Worm (Caenorhabditis elegans): ENCODE data around the gene C48B4.3.
A peak's percentile ranks its signal among the peaks of the same experiment; 100 is the strongest.

C48B4.3 gene

ce11 chrIII:9629855-9630254, 47.7 kb upstream of the C48B4.3 start, which contains the start of gene rpac-19 (continued):
- TF ChIP-seq R02D3.7 (tag; optimal IDR thresholded peaks at IDR 0.05) (no peak), pha-4 (GFP tag; IDR thresholded peaks at IDR 0.05) (peak; percentile 81), pha-4 (tag; optimal IDR thresholded peaks at IDR 0.05) (no peak), Y5F2A.4 (GFP tag; optimal IDR thresholded peaks at IDR 0.05) (no peak), tag-97 (GFP tag; IDR thresholded peaks at IDR 0.05) (no peak), hlh-11 (tag; optimal IDR thresholded peaks at IDR 0.05) (no peak), Y48G9A.11 (GFP tag; IDR thresholded peaks at IDR 0.05) (0 out of 2 replicates have a peak, but pooled peaks have one; percentile 24), F37D6.2 (tag; optimal IDR thresholded peaks at IDR 0.05) (peak; percentile 14), nhr-48 (tag; optimal IDR thresholded peaks at IDR 0.05) (peak; percentile 65), daf-16 (GFP tag; optimal IDR thresholded peaks at IDR 0.05) (peak; percentile 9 to 56), daf-16 (tag; optimal IDR thresholded peaks at IDR 0.05) (peak; percentile 97), T20F7.1 (GFP tag; optimal IDR thresholded peaks at IDR 0.05) (peak; percentile 70), egl-43 (GFP tag; IDR thresholded peaks at IDR 0.05) (0 out of 2 replicates have a peak, but pooled peaks have one; percentile 43), lim-7 (GFP tag; IDR thresholded peaks at IDR 0.05) (no peak), nhr-42 (GFP tag; IDR thresholded peaks at IDR 0.05) (peak; percentile 38; the same call in 1 of the 2 replicates)

- TF ChIP-seq nhr-28 (tag; optimal IDR thresholded peaks at IDR 0.05) = no peak
- no peak for TF ChIP-seq dmd-8 (GFP tag; IDR thresholded peaks at IDR 0.05)
- TF ChIP-seq T26A8.4 (GFP tag; IDR thresholded peaks at IDR 0.05) = no peak
- no peak for TF ChIP-seq ZK546.5 (tag; optimal IDR thresholded peaks at IDR 0.05)
- TF ChIP-seq hlh-30 (tag; optimal IDR thresholded peaks at IDR 0.05; ENCODE audit: insufficient read depth) = no peak
- TF ChIP-seq php-3 (GFP tag; IDR thresholded peaks at IDR 0.05) = no peak
- no peak for TF ChIP-seq ztf-11 (tag; optimal IDR thresholded peaks at IDR 0.05)
- no peak for TF ChIP-seq saeg-2 (GFP tag; IDR thresholded peaks at IDR 0.05)
- TF ChIP-seq lin-29 (GFP tag; IDR thresholded peaks at IDR 0.05) = no peak
- no peak for TF ChIP-seq F37D6.2 (tag; optimal IDR thresholded peaks at IDR 0.05)
- no peak for TF ChIP-seq nhr-111 (GFP tag; optimal IDR thresholded peaks at IDR 0.05)
- no peak for TF ChIP-seq skn-1 (tag; optimal IDR thresholded peaks at IDR 0.05)
- no peak for TF ChIP-seq set-16 (GFP tag; IDR thresholded peaks at IDR 0.05)
- TF ChIP-seq aly-2 (tag; optimal IDR thresholded peaks at IDR 0.05) = no peak
Measured at ce11 chrIII:9629054-9629453, 46.9 kb upstream of the C48B4.3 start, which contains the start of gene tbg-1. Gene tbg-1, minus strand, starts transcription at chrIII:9629154.

- TF ChIP-seq arid-1 (GFP tag; conservative IDR thresholded peaks at IDR 0.05) (peak; percentile 25; the same call in 1 of the 2 replicates), ama-1 (optimal IDR thresholded peaks at IDR 0.05) (peak; percentile 23), egl-43 (GFP tag; IDR thresholded peaks at IDR 0.05) (0 out of 2 replicates have a peak, but pooled peaks have one; percentile 35), tag-97 (GFP tag; IDR thresholded peaks at IDR 0.05) (no peak), F26F4.8 (GFP tag; conservative IDR thresholded peaks at IDR 0.05) (no peak), T20F7.1 (GFP tag; optimal IDR thresholded peaks at IDR 0.05) (no peak), dve-1 (tag; optimal IDR thresholded peaks at IDR 0.05; ENCODE audit: insufficient read depth) (no peak), zfp-2 (tag; optimal IDR thresholded peaks at IDR 0.05) (no peak), lin-29 (GFP tag; IDR thresholded peaks at IDR 0.05) (0 out of 2 replicates have a peak, but pooled peaks have one; percentile 26), aha-1 (tag) (peak; percentile 17), nhr-237 (tag; optimal IDR thresholded peaks at IDR 0.05) (no peak), hlh-30 (tag; optimal IDR thresholded peaks at IDR 0.05; ENCODE audit: insufficient read depth) (no peak), daf-8 (GFP tag; IDR thresholded peaks at IDR 0.05) (no peak), daf-12 (tag; optimal IDR thresholded peaks at IDR 0.05) (no peak), dmd-9 (GFP tag; IDR thresholded peaks at IDR 0.05) (no peak), R02D3.7 (tag; optimal IDR thresholded peaks at IDR 0.05) (no peak), madf-5 (GFP tag; IDR thresholded peaks at IDR 0.05) (no peak), F37D6.2 (tag; optimal IDR thresholded peaks at IDR 0.05) (no peak), duxl-1 (tag; optimal IDR thresholded peaks at IDR 0.05; ENCODE audit: poor library complexity) (peak; percentile 58), nhr-76 (tag; optimal IDR thresholded peaks at IDR 0.05) (no peak), cey-2 (tag; optimal IDR thresholded peaks at IDR 0.05; ENCODE audit: borderline replicate concordance, insufficient read depth) (no peak), ces-1 (GFP tag; optimal IDR thresholded peaks at IDR 0.05) (no peak), sdz-12 (GFP tag; optimal IDR thresholded peaks at IDR 0.05) (no peak), lin-1 (GFP tag; IDR thresholded peaks at IDR 0.05) (no peak), nhr-6 (tag; optimal IDR thresholded peaks at IDR 0.05) (no peak), daf-19 (GFP tag; conservative IDR thresholded peaks at IDR 0.05) (no peak), Y48G9A.11 (GFP tag; IDR thresholded peaks at IDR 0.05) (peak; percentile 21; the same call in 1 of the 2 replicates), lin-15B (tag; optimal IDR thresholded peaks at IDR 0.05) (no peak), lin-13 (GFP tag; optimal IDR thresholded peaks at IDR 0.05) (no peak)
Measured at ce11 chrIII:9626602-9627001, 44.4 kb upstream of the C48B4.3 start.

All from whole organism, L4 larva.